Fruit fly (Drosophila melanogaster) whole organism, adult: ENCODE data around the gene CG2006.

Source experiments
- CG11617 ChIP-seq: fragments of 200-800 bp; sonication (Bioruptor generic); optimal IDR thresholded peaks from 2 replicates; lab custom pipeline; 2017; ENCODE audit warnings: mild to moderate bottlenecking, missing biosample characterization, missing genetic modification reagents, missing genetic modification characterization
- CG12768 ChIP-seq: fragments of 200-800 bp; sonication (Bioruptor generic); optimal IDR thresholded peaks from 2 replicates; lab custom pipeline; 2017; ENCODE audit warnings: missing biosample characterization, missing genetic modification characterization, mild to moderate bottlenecking, moderate library complexity, missing genetic modification reagents
- CG14711 ChIP-seq: fragments of 200-800 bp; sonication (Bioruptor generic); optimal IDR thresholded peaks from 2 replicates; lab custom pipeline; 2018; ENCODE audit warnings: missing biosample characterization, mild to moderate bottlenecking, missing genetic modification characterization, moderate library complexity
- CG1620 ChIP-seq: fragments of 200-800 bp; sonication (Bioruptor generic); optimal IDR thresholded peaks from 2 replicates; lab custom pipeline; 2016; ENCODE audit warnings: missing biosample characterization, missing genetic modification characterization
- CG33017 ChIP-seq: fragments of 200-800 bp; sonication (Bioruptor generic); optimal IDR thresholded peaks from 2 replicates; lab custom pipeline; 2018; ENCODE audit warnings: missing biosample characterization, mild to moderate bottlenecking, missing genetic modification characterization, moderate library complexity
- CG5204 ChIP-seq: fragments of 200-800 bp; sonication (Bioruptor generic); optimal IDR thresholded peaks from 2 replicates; lab custom pipeline; 2016; ENCODE audit warnings: missing biosample characterization, missing genetic modification characterization
- CG7045 ChIP-seq: fragments of 200-800 bp; sonication (Bioruptor generic); optimal IDR thresholded peaks from 2 replicates; lab custom pipeline; 2017; ENCODE audit warnings: missing biosample characterization, mild to moderate bottlenecking, missing genetic modification characterization
- CG7101 ChIP-seq: fragments of 200-800 bp; sonication (Bioruptor generic); optimal IDR thresholded peaks from 2 replicates; lab custom pipeline; 2018; ENCODE audit warnings: missing biosample characterization, mild to moderate bottlenecking, missing genetic modification characterization, moderate library complexity
- Clk ChIP-seq: fragments of 200-800 bp; sonication (Bioruptor generic); optimal IDR thresholded peaks from 2 replicates; lab custom pipeline; 2017; ENCODE audit warnings: missing biosample characterization, missing genetic modification characterization
- Crg-1 ChIP-seq: fragments of 200-800 bp; sonication (Bioruptor generic); optimal IDR thresholded peaks from 2 replicates; lab custom pipeline; 2016; ENCODE audit warnings: missing biosample characterization, missing genetic modification characterization
- Hr96 ChIP-seq: fragments of 200-800 bp; sonication (Bioruptor generic); optimal IDR thresholded peaks from 2 replicates; lab custom pipeline; 2016; ENCODE audit warnings: missing biosample characterization, missing genetic modification characterization
- Mnt ChIP-seq: fragments of 200-800 bp; sonication (Bioruptor generic); optimal IDR thresholded peaks from 2 replicates; lab custom pipeline; 2016; ENCODE audit warnings: missing biosample characterization, mild to moderate bottlenecking, missing genetic modification characterization
- bab1 ChIP-seq: fragments of 200-800 bp; sonication (Bioruptor generic); optimal IDR thresholded peaks from 3 replicates; lab custom pipeline; 2019; ENCODE audit warnings: missing biosample characterization, mild to moderate bottlenecking, missing genetic modification characterization, moderate library complexity
- cic ChIP-seq: fragments of 200-800 bp; sonication (Bioruptor generic); optimal IDR thresholded peaks from 2 replicates; lab custom pipeline; 2017; ENCODE audit warnings: missing biosample characterization, mild to moderate bottlenecking, missing genetic modification characterization, moderate library complexity
- cnc ChIP-seq, 2 experiments: fragments of >200 bp; optimal IDR thresholded peaks; 2 replicates each; lab custom pipeline; 2017
- kay ChIP-seq: fragments of 200-800 bp; sonication (Bioruptor generic); peaks from one replicate; lab custom pipeline; 2016; ENCODE audit warnings: missing biosample characterization, missing genetic modification characterization, borderline replicate concordance
- ovo ChIP-seq: fragments of 200-800 bp; sonication (Bioruptor generic); optimal IDR thresholded peaks from 2 replicates; lab custom pipeline; 2016; ENCODE audit warnings: missing biosample characterization, missing genetic modification characterization
- pad ChIP-seq: fragments of 200-800 bp; sonication (Bioruptor generic); optimal IDR thresholded peaks from 3 replicates; lab custom pipeline; 2017; ENCODE audit warnings: missing biosample characterization, missing genetic modification characterization, mild to moderate bottlenecking, moderate library complexity, missing genetic modification reagents
- tj ChIP-seq: fragments of 200-800 bp; sonication (Bioruptor generic); optimal IDR thresholded peaks from 3 replicates; lab custom pipeline; 2017; ENCODE audit warnings: missing biosample characterization, mild to moderate bottlenecking, missing genetic modification characterization, moderate library complexity
- toe ChIP-seq: fragments of 200-800 bp; sonication (Bioruptor generic); optimal IDR thresholded peaks from 2 replicates; lab custom pipeline; 2016; ENCODE audit warnings: missing biosample characterization, missing genetic modification characterization

CG2006 gene

DNA sequence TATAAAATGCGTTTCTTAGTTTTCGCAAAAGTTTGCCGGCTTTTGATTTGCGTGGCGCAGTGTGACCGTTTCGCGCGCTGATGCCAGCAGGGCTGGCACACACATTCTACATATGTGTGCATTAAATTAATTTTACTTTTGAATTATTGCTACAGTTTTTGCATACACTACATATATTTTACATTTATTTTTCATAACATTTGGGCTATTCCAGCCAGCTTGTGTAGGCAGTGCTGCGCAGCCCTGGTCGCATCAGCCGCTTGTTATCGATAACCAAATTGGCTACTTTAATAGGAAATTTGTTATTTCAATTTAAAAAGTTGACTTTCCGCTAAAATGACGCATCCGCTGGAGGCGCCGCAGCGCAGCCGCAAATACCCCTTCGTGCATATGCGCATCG lies at the start of gene CG2006, which contains the start of gene CG2321:
Gene CG2006 (plus strand): TSS at position 260 of the 400 bp plus-strand sequence.
Gene CG2321 (minus strand): TSS at position 57 of the 400 bp plus-strand sequence.
- no peak for TF ChIP-seq tj (GFP tag; lab: Kevin White, UChicago)
- TF ChIP-seq CG7101 (tag; lab: Kevin White, UChicago), result peak; percentile 51
- no peak for TF ChIP-seq CG5204
- peak; percentile 36 for TF ChIP-seq Mnt
- no peak for TF ChIP-seq Hr96 (GFP tag; lab: Kevin White, UChicago)
- TF ChIP-seq cnc (optimal IDR thresholded peaks at IDR 0.05; lab: Kevin White, UChicago), result no peak
- peak; percentile 21 for TF ChIP-seq CG11617 (GFP tag; lab: Kevin White, UChicago)
- peak; percentile 69 for TF ChIP-seq bab1 (GFP tag; lab: Kevin White, UChicago)
- no peak for TF ChIP-seq cic
- TF ChIP-seq CG7045 (GFP tag; lab: Kevin White, UChicago), result peak; percentile 7
- no peak for TF ChIP-seq Clk (GFP tag; lab: Kevin White, UChicago)
- no peak for TF ChIP-seq CG14711 (tag; lab: Kevin White, UChicago)
- peak; percentile 25 for TF ChIP-seq CG12768 (GFP tag; lab: Kevin White, UChicago)
- TF ChIP-seq pad (GFP tag; lab: Kevin White, UChicago), result peak; percentile 28
- no peak for TF ChIP-seq ovo (GFP tag; lab: Kevin White, UChicago)
- TF ChIP-seq CG33017, result no peak
- TF ChIP-seq Crg-1, result no peak
- TF ChIP-seq kay (GFP tag; lab: Kevin White, UChicago), result no peak
- peak; percentile 63 for TF ChIP-seq CG1620 (GFP tag; lab: Kevin White, UChicago)
- TF ChIP-seq toe, result no peak

DNA sequence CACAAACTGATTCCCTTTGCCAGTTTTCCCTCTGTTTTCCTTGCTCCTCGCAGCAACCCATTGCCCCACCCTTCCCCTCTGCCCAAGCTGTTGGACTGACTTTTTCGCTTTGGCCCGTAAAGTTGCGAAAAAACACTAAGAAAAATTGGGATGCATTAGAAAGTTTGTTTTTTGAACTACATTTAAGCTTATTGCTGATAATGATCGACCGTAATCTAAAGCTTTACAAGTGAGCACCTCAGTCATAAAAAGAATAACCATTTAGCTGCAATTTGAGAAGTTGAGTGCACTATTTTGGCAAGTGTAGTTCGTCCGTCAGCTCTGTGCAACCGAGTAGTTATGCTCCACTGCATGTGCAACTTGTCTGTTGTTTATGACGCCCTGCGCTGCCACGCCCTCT lies 38.9 kb upstream of the CG2006 start:
- no peak for TF ChIP-seq pad (GFP tag; lab: Kevin White, UChicago)
- TF ChIP-seq Mnt, result no peak
- no peak for TF ChIP-seq CG1620 (GFP tag; lab: Kevin White, UChicago)
- TF ChIP-seq Clk (GFP tag; lab: Kevin White, UChicago), result no peak
- no peak for TF ChIP-seq Crg-1
- no peak for TF ChIP-seq kay (GFP tag; lab: Kevin White, UChicago)
- TF ChIP-seq CG33017, result no peak
- no peak for TF ChIP-seq Hr96 (GFP tag; lab: Kevin White, UChicago)
- no peak for TF ChIP-seq CG5204
- TF ChIP-seq CG11617 (GFP tag; lab: Kevin White, UChicago), result no peak
- TF ChIP-seq cnc (optimal IDR thresholded peaks at IDR 0.05; lab: Kevin White, UChicago), result no peak
- no peak for TF ChIP-seq CG14711 (tag; lab: Kevin White, UChicago)
- no peak for TF ChIP-seq ovo (GFP tag; lab: Kevin White, UChicago)
- TF ChIP-seq cic, result no peak

DNA sequence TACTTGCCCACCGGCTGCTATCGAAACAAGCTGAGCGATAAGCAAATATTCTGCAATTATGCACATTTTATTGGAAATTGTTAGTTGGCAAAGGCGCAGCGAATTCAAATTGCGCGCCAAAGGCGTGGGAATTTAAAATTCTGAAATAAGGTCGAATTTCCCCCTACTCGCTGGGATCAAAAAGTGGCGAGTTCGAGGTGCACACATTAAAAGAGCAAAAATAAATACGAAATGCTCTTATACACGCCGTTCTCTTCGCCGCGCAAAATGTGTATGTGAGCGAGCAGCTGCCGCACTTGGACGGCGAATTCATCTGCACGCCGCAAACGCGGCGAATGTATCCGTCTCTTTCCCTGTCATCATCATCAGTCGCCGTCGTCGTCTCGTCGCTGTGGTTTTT lies 32.1 kb upstream of the CG2006 start:
- TF ChIP-seq Hr96 (GFP tag; lab: Kevin White, UChicago) (no peak), cnc (optimal IDR thresholded peaks at IDR 0.05; lab: Kevin White, UChicago) (no peak), Clk (GFP tag; lab: Kevin White, UChicago) (no peak), tj (GFP tag; lab: Kevin White, UChicago) (no peak), kay (GFP tag; lab: Kevin White, UChicago) (no peak), CG7045 (GFP tag; lab: Kevin White, UChicago) (no peak), CG33017 (no peak), CG14711 (tag; lab: Kevin White, UChicago) (no peak), bab1 (GFP tag; lab: Kevin White, UChicago) (no peak), toe (no peak), ovo (GFP tag; lab: Kevin White, UChicago) (no peak), CG12768 (GFP tag; lab: Kevin White, UChicago) (no peak), Crg-1 (no peak), pad (GFP tag; lab: Kevin White, UChicago) (no peak), cic (no peak), CG7101 (tag; lab: Kevin White, UChicago) (no peak)

DNA sequence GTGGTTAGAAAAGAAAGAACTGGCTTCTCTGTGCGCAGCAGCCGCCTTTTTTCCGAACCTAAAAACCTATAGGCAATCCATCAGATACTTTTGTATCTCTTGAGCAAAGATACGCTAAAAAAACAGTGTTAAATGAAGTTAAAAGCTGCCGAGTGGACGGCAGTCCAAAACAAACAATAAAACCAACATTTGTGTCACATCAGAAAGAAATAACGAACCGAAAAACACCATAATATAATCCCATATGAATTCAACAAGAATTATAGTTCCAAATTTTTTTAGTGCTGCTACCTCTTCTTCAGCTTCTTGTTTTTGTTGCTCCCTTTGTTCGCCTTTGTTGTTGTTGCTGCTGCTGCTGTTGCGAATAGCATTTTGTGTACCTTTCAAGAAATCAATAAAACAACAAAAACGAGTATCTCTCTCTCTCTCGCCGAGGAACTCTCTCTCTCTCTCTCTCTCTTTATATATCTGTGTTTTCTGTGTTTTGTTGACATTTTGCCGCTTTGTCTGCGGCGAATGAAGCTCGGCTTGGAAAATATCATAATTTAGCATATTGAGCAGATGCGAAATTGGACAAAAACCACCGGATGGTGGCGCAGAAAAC lies 31.4 kb upstream of the CG2006 start:
- TF ChIP-seq pad (GFP tag; lab: Kevin White, UChicago), result no peak
- TF ChIP-seq CG14711 (tag; lab: Kevin White, UChicago), result no peak
- TF ChIP-seq bab1 (GFP tag; lab: Kevin White, UChicago), result no peak
- TF ChIP-seq kay (GFP tag; lab: Kevin White, UChicago), result no peak
- TF ChIP-seq CG5204, result no peak
- no peak for TF ChIP-seq toe
- TF ChIP-seq CG7101 (tag; lab: Kevin White, UChicago), result no peak
- TF ChIP-seq CG12768 (GFP tag; lab: Kevin White, UChicago), result no peak
- no peak for TF ChIP-seq Clk (GFP tag; lab: Kevin White, UChicago)
- no peak for TF ChIP-seq cic
- TF ChIP-seq CG1620 (GFP tag; lab: Kevin White, UChicago), result no peak
- TF ChIP-seq cnc (optimal IDR thresholded peaks at IDR 0.05; lab: Kevin White, UChicago), result no peak
- no peak for TF ChIP-seq Crg-1

DNA sequence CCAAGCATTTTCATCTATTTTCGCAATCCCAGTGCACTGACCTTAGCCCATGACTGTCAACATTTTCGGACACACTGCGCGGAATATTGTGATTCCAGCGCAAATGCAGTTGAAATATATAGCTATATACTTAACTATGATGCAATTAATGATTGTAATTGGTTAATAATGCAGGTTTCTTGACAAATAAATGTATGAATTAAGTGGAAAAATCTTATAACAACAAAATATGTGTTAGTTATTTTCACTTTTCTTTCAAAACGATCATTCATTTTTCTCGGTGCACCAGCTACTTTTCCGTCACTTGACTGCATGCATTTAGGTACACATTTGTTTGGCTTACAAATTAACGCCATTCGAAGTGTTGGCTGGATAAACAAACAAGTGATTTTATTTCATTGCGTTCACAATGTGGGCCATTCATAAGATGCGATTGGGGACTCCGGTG lies 30.6 kb upstream of the CG2006 start:
- TF ChIP-seq CG1620 (GFP tag; lab: Kevin White, UChicago) (no peak), CG7101 (tag; lab: Kevin White, UChicago) (no peak), CG33017 (no peak), Clk (GFP tag; lab: Kevin White, UChicago) (no peak), cnc (optimal IDR thresholded peaks at IDR 0.05; lab: Kevin White, UChicago) (no peak), kay (GFP tag; lab: Kevin White, UChicago) (no peak), ovo (GFP tag; lab: Kevin White, UChicago) (no peak), pad (GFP tag; lab: Kevin White, UChicago) (no peak), toe (no peak), CG7045 (GFP tag; lab: Kevin White, UChicago) (no peak), Crg-1 (no peak), CG12768 (GFP tag; lab: Kevin White, UChicago) (no peak), tj (GFP tag; lab: Kevin White, UChicago) (no peak), Mnt (no peak), Hr96 (GFP tag; lab: Kevin White, UChicago) (no peak), CG14711 (tag; lab: Kevin White, UChicago) (no peak), CG5204 (no peak), bab1 (GFP tag; lab: Kevin White, UChicago) (no peak), CG11617 (GFP tag; lab: Kevin White, UChicago) (no peak)
